Fruit fly (Drosophila melanogaster): Measurements from ENCODE around the gene CG17329.

- TF ChIP-seq CTCF (optimal IDR thresholded peaks at IDR 0.05) (peak in 1 of 2 experiments; percentile 45), CG8478 (optimal IDR thresholded peaks at IDR 0.05) (no peak)
Measured at dm6 chr2L:16257227-16258071, 33.6 kb upstream of the CG17329 start, which contains the start of the genes PRL-1 and EndoGI.

Data from S2 (cell line).